Fruit fly (Drosophila melanogaster) whole organism, embryonic: ENCODE data around the gene CheA75a.

Source experiments
- B-H1 ChIP-seq: fragments of 200-800 bp; sonication (Bioruptor generic); IDR thresholded peaks from 3 replicates; pipeline ENCODE4 v1.3.6; 2022; ENCODE audit warnings: missing biosample characterization, missing genetic modification characterization
- C15 ChIP-seq: fragments of 200-800 bp; sonication (Bioruptor generic); IDR thresholded peaks from 3 replicates; pipeline ENCODE4 v1.3.6; 2022; ENCODE audit warnings: missing biosample characterization, missing genetic modification characterization
- CG10267 ChIP-seq: fragments of 200-800 bp; sonication (Bioruptor generic); optimal IDR thresholded peaks from 2 replicates; lab custom pipeline; 2018; ENCODE audit warnings: missing biosample characterization, mild to moderate bottlenecking, missing genetic modification characterization, moderate library complexity
- CG10431 ChIP-seq: fragments of 200-800 bp; sonication (Bioruptor generic); optimal IDR thresholded peaks from 3 replicates; lab custom pipeline; 2018; ENCODE audit warnings: missing biosample characterization, mild to moderate bottlenecking, missing genetic modification characterization
- CG10979 ChIP-seq: fragments of 200-800 bp; sonication (Bioruptor generic); optimal IDR thresholded peaks from 2 replicates; lab custom pipeline; 2018; ENCODE audit warnings: missing biosample characterization, mild to moderate bottlenecking, missing genetic modification characterization, moderate library complexity
- CG11695 ChIP-seq: fragments of 200-800 bp; sonication (Bioruptor generic); IDR thresholded peaks from 3 replicates; pipeline ENCODE4 v1.3.6; 2022; ENCODE audit warnings: missing biosample characterization, missing genetic modification characterization
- CG12155 ChIP-seq: fragments of 200-800 bp; sonication (Bioruptor generic); optimal IDR thresholded peaks from 3 replicates; lab custom pipeline; 2016; ENCODE audit warnings: missing biosample characterization, missing genetic modification characterization
- CG12299 ChIP-seq: fragments of 200-800 bp; sonication (Bioruptor generic); optimal IDR thresholded peaks from 2 replicates; lab custom pipeline; 2018; ENCODE audit warnings: missing biosample characterization, mild to moderate bottlenecking, missing genetic modification characterization
- CG12744 ChIP-seq: fragments of 200-800 bp; sonication (Bioruptor generic); optimal IDR thresholded peaks from 2 replicates; lab custom pipeline; 2016; ENCODE audit warnings: missing biosample characterization, missing genetic modification characterization
- CG13287 ChIP-seq: fragments of 200-800 bp; sonication (Bioruptor generic); IDR thresholded peaks from 2 replicates; pipeline ENCODE4 v1.3.6; 2022; ENCODE audit warnings: missing biosample characterization, missing genetic modification characterization; ENCODE audit not compliant: partially characterized antibody
- CG15269 ChIP-seq: fragments of 200-800 bp; sonication (Bioruptor generic); optimal IDR thresholded peaks from 2 replicates; lab custom pipeline; 2018; ENCODE audit warnings: missing biosample characterization, mild to moderate bottlenecking, missing genetic modification characterization, moderate library complexity
- CG15696 ChIP-seq: fragments of 200-800 bp; sonication (Bioruptor generic); optimal IDR thresholded peaks from 2 replicates; lab custom pipeline; 2019; ENCODE audit warnings: missing biosample characterization, mild to moderate bottlenecking, missing genetic modification characterization, moderate library complexity
- CG1603 ChIP-seq: fragments of 200-800 bp; sonication (Bioruptor generic); optimal IDR thresholded peaks from 2 replicates; lab custom pipeline; 2019; ENCODE audit warnings: missing biosample characterization, mild to moderate bottlenecking, missing genetic modification characterization, moderate library complexity
- CG17829 ChIP-seq: fragments of 200-800 bp; optimal IDR thresholded peaks from 2 replicates; lab custom pipeline; 2019; ENCODE audit warnings: missing biosample characterization, mild to moderate bottlenecking, missing genetic modification characterization, moderate library complexity
- CG18262 ChIP-seq: fragments of 200-800 bp; optimal IDR thresholded peaks from 3 replicates; lab custom pipeline; 2019; ENCODE audit warnings: missing biosample characterization, mild to moderate bottlenecking, missing genetic modification characterization, moderate library complexity
- CG2202 ChIP-seq: fragments of 200-800 bp; sonication (Bioruptor generic); optimal IDR thresholded peaks from 2 replicates; lab custom pipeline; 2018; ENCODE audit warnings: missing biosample characterization, mild to moderate bottlenecking, missing genetic modification characterization
- CG6175 ChIP-seq: fragments of 200-800 bp; sonication (Bioruptor generic); IDR thresholded peaks from 3 replicates; pipeline ENCODE4 v1.3.6; 2022; ENCODE audit warnings: missing biosample characterization, missing genetic modification characterization
- CG6272 ChIP-seq: fragments of 200-800 bp; sonication (Bioruptor generic); IDR thresholded peaks from 2 replicates; pipeline ENCODE4 v1.3.6; 2022; ENCODE audit warnings: missing biosample characterization, missing genetic modification characterization
- CG8290 ChIP-seq, 3 experiments: fragments of 200-800 bp; sonication (Bioruptor generic); optimal IDR thresholded peaks; 2 replicates each; lab custom pipeline; 2016 to 2019; ENCODE audit warnings: missing biosample characterization in 3 of 3, missing genetic modification characterization in 3 of 3, mild to moderate bottlenecking in 2 of 3, moderate library complexity in 1 of 3
- CG8359 ChIP-seq: fragments of 200-800 bp; sonication (Bioruptor generic); optimal IDR thresholded peaks from 2 replicates; lab custom pipeline; 2017; ENCODE audit warnings: missing biosample characterization, mild to moderate bottlenecking, missing genetic modification characterization, borderline replicate concordance
- CG8924 ChIP-seq: fragments of 200-800 bp; optimal IDR thresholded peaks from 3 replicates; lab custom pipeline; 2019; ENCODE audit warnings: missing biosample characterization, mild to moderate bottlenecking, missing genetic modification characterization, moderate library complexity
- CTCF ChIP-seq: fragments of 200-800 bp; sonication (Bioruptor generic); optimal IDR thresholded peaks from 2 replicates; lab custom pipeline; 2017; ENCODE audit warnings: missing biosample characterization, mild to moderate bottlenecking, missing genetic modification characterization, moderate library complexity
- HLH4C ChIP-seq: fragments of 200-800 bp; sonication (Bioruptor generic); IDR thresholded peaks from 3 replicates; pipeline ENCODE4 v1.3.6; 2022; ENCODE audit warnings: missing biosample characterization, missing genetic modification characterization; ENCODE audit not compliant: partially characterized antibody
- Hsf ChIP-seq: fragments of 200-800 bp; sonication (Bioruptor generic); optimal IDR thresholded peaks from 3 replicates; lab custom pipeline; 2016; ENCODE audit warnings: missing biosample characterization, missing genetic modification characterization
- PHDP ChIP-seq: fragments of 200-800 bp; sonication (Bioruptor generic); optimal IDR thresholded peaks from 3 replicates; lab custom pipeline; 2018; ENCODE audit warnings: missing biosample characterization, mild to moderate bottlenecking, missing genetic modification characterization, moderate library complexity
- Pdp1 ChIP-seq, 2 experiments: fragments of 200-800 bp; sonication (Bioruptor generic); optimal IDR thresholded peaks; 3 replicates each; lab custom pipeline; 2016; ENCODE audit warnings: missing biosample characterization in 2 of 2, missing genetic modification characterization in 2 of 2, mild to moderate bottlenecking in 1 of 2, moderate library complexity in 1 of 2
- Side ChIP-seq: fragments of 200-800 bp; sonication (Bioruptor generic); optimal IDR thresholded peaks from 2 replicates; lab custom pipeline; 2016; ENCODE audit warnings: missing biosample characterization, missing genetic modification characterization
- Ssrp ChIP-seq: fragments of 200-800 bp; sonication (Bioruptor generic); optimal IDR thresholded peaks from 2 replicates; lab custom pipeline; 2018; ENCODE audit warnings: missing biosample characterization, mild to moderate bottlenecking, missing genetic modification characterization, moderate library complexity
- Xbp1 ChIP-seq: fragments of 200-800 bp; sonication (Bioruptor generic); optimal IDR thresholded peaks from 3 replicates; lab custom pipeline; 2016; ENCODE audit warnings: missing biosample characterization, mild to moderate bottlenecking, missing genetic modification characterization
- Xrp1 ChIP-seq: fragments of 200-800 bp; sonication (Bioruptor generic); IDR thresholded peaks from 2 replicates; pipeline ENCODE4 v1.3.6; 2022; ENCODE audit warnings: missing biosample characterization, missing genetic modification characterization
- cato ChIP-seq: fragments of 200-800 bp; sonication (Bioruptor generic); optimal IDR thresholded peaks from 2 replicates; lab custom pipeline; 2016; ENCODE audit warnings: missing biosample characterization, missing genetic modification characterization, borderline replicate concordance
- cg ChIP-seq: fragments of 200-800 bp; sonication (Bioruptor generic); optimal IDR thresholded peaks from 3 replicates; lab custom pipeline; 2019; ENCODE audit warnings: missing biosample characterization, mild to moderate bottlenecking, missing genetic modification characterization, moderate library complexity
- danr ChIP-seq: fragments of 200-800 bp; sonication (Bioruptor generic); IDR thresholded peaks from 2 replicates; pipeline ENCODE4 v1.3.6; 2022; ENCODE audit warnings: missing biosample characterization, missing genetic modification characterization
- dpn ChIP-seq, 2 experiments: fragments of 200-800 bp; sonication (Bioruptor generic); optimal IDR thresholded peaks; 3 replicates each; lab custom pipeline; 2016; ENCODE audit warnings: missing biosample characterization in 2 of 2, missing genetic modification characterization in 2 of 2
- ind ChIP-seq: fragments of 200-800 bp; sonication (Bioruptor generic); optimal IDR thresholded peaks from 3 replicates; lab custom pipeline; 2016; ENCODE audit warnings: missing biosample characterization, missing genetic modification characterization
- lola ChIP-seq, 3 experiments: fragments of >200 bp in 2 of 3; fragments of 200-800 bp in 1 of 3; sonication (Bioruptor generic) in 1 of 3; optimal IDR thresholded peaks; 2 replicates each; lab custom pipeline; 2017 to 2019; ENCODE audit warnings: missing biosample characterization in 3 of 3, missing genetic modification characterization in 3 of 3, mild to moderate bottlenecking in 1 of 3, moderate library complexity in 1 of 3
- pros ChIP-seq: fragments of 200-800 bp; sonication (Bioruptor generic); optimal IDR thresholded peaks from 3 replicates; lab custom pipeline; 2019; ENCODE audit warnings: missing biosample characterization, mild to moderate bottlenecking, missing genetic modification characterization, moderate library complexity
- repo ChIP-seq: fragments of 200-800 bp; sonication (Bioruptor generic); optimal IDR thresholded peaks from 2 replicates; lab custom pipeline; 2016; ENCODE audit warnings: missing biosample characterization, missing genetic modification characterization
- sc ChIP-seq, 3 experiments: fragments of >200 bp in 2 of 3; fragments of 200-800 bp in 1 of 3; sonication (Bioruptor generic) in 1 of 3; optimal IDR thresholded peaks; 2 replicates in 2 of 3; 3 replicates in 1 of 3; lab custom pipeline; 2017; ENCODE audit warnings: mild to moderate bottlenecking in 1 of 3, missing biosample characterization in 1 of 3, missing genetic modification characterization in 1 of 3, missing genetic modification reagents in 1 of 3
- sens ChIP-seq: fragments of 200-800 bp; sonication (Bioruptor generic); peaks from one replicate; lab custom pipeline; 2016; ENCODE audit warnings: missing biosample characterization, missing genetic modification characterization
- stwl ChIP-seq: fragments of 200-800 bp; sonication (Bioruptor generic); optimal IDR thresholded peaks from 3 replicates; lab custom pipeline; 2018; ENCODE audit warnings: missing biosample characterization, mild to moderate bottlenecking, missing genetic modification characterization, moderate library complexity
- tio ChIP-seq: fragments of 200-800 bp; sonication (Bioruptor generic); optimal IDR thresholded peaks from 2 replicates; lab custom pipeline; 2017; ENCODE audit warnings: missing biosample characterization, missing genetic modification characterization, inconsistent platforms
- trem ChIP-seq: fragments of 200-800 bp; optimal IDR thresholded peaks from 3 replicates; lab custom pipeline; 2019; ENCODE audit warnings: missing biosample characterization, mild to moderate bottlenecking, missing genetic modification characterization, moderate library complexity
- twi ChIP-seq: fragments of 200-800 bp; optimal IDR thresholded peaks from 2 replicates; lab custom pipeline; 2019; ENCODE audit warnings: missing biosample characterization, mild to moderate bottlenecking, missing genetic modification characterization, moderate library complexity
- vfl ChIP-seq: fragments of 200-800 bp; sonication (Bioruptor generic); optimal IDR thresholded peaks from 2 replicates; lab custom pipeline; 2016; ENCODE audit warnings: missing biosample characterization, missing genetic modification characterization
- vvl ChIP-seq: fragments of 200-800 bp; sonication (Bioruptor generic); IDR thresholded peaks from 2 replicates; pipeline ENCODE4 v1.3.6; 2022; ENCODE audit warnings: missing biosample characterization, missing genetic modification characterization
- wor ChIP-seq: fragments of 200-800 bp; sonication (Bioruptor generic); IDR thresholded peaks from 2 replicates; pipeline ENCODE4 v1.3.6; 2022; ENCODE audit warnings: missing biosample characterization, missing genetic modification characterization
- zen2 ChIP-seq: fragments of 200-800 bp; sonication (Bioruptor generic); IDR thresholded peaks from 3 replicates; pipeline ENCODE4 v1.3.6; 2022; ENCODE audit warnings: missing biosample characterization, missing genetic modification characterization; ENCODE audit not compliant: partially characterized antibody
- zf30C ChIP-seq: fragments of 200-800 bp; sonication (Bioruptor generic); optimal IDR thresholded peaks from 3 replicates; lab custom pipeline; 2018; ENCODE audit warnings: missing biosample characterization, mild to moderate bottlenecking, missing genetic modification characterization

CheA75a gene

dm6 chr3L:18203949-18204348 is 47.9 kb upstream of the CheA75a start (continued):
- TF ChIP-seq Ssrp, result peak; percentile 65
- peak; percentile 30 for TF ChIP-seq ind (GFP tag; lab: Kevin White, UChicago)
- peak; percentile 61 for TF ChIP-seq twi
- no peak for TF ChIP-seq Side
- TF ChIP-seq CG6175 (GFP tag; lab: Robert Waterston, UW), result no peak
- no peak for TF ChIP-seq repo (GFP tag; lab: Kevin White, UChicago)
- peak; percentile 64 for TF ChIP-seq PHDP (tag; lab: Kevin White, UChicago)
- TF ChIP-seq zf30C (GFP tag; lab: Kevin White, UChicago), result peak; percentile 56
- peak; percentile 82 for TF ChIP-seq vvl (GFP tag; lab: Robert Waterston, UW)
- TF ChIP-seq B-H1 (GFP tag; lab: Robert Waterston, UW), result 0 out of 3 replicates have a peak, but pooled peaks have one; percentile 26
- peak; percentile 2 for TF ChIP-seq pros (GFP tag; lab: Kevin White, UChicago)
- TF ChIP-seq CG8290 (GFP tag; optimal IDR thresholded peaks at IDR 0.05; lab: Kevin White, UChicago), result peak; percentile 57
- TF ChIP-seq CG8290 (tag; optimal IDR thresholded peaks at IDR 0.05; lab: Kevin White, UChicago), result no peak
- peak; percentile 19 for TF ChIP-seq tio (GFP tag; lab: Kevin White, UChicago)
- TF ChIP-seq CG1603 (tag; lab: Kevin White, UChicago), result no peak
- TF ChIP-seq dpn (GFP tag; optimal IDR thresholded peaks at IDR 0.05; lab: Kevin White, UChicago), result peak in 1 of 2 experiments; percentile 12
- peak; percentile 79 for TF ChIP-seq trem (tag; lab: Kevin White, UChicago)
- TF ChIP-seq CG10979 (tag; lab: Kevin White, UChicago), result peak; percentile 90
- TF ChIP-seq CG13287 (GFP tag; lab: Robert Waterston, UW), result no peak
- TF ChIP-seq CG6272, result no peak
- TF ChIP-seq CG18262, result peak; percentile 92
- peak; percentile 55; the same call in 2 of the 3 replicates for TF ChIP-seq CG11695
- no peak for TF ChIP-seq CTCF (GFP tag; lab: Kevin White, UChicago)
- no peak for TF ChIP-seq HLH4C (GFP tag; lab: Robert Waterston, UW)
- peak; percentile 36 for TF ChIP-seq CG15269 (tag; lab: Kevin White, UChicago)
- peak; percentile 24 for TF ChIP-seq CG8359 (GFP tag; lab: Kevin White, UChicago)
- TF ChIP-seq CG8924 (tag; lab: Kevin White, UChicago), result peak; percentile 79
- TF ChIP-seq CG12744, result no peak
- TF ChIP-seq cato, result no peak
- TF ChIP-seq wor (GFP tag; lab: Robert Waterston, UW), result peak; percentile 24; the same call in 1 of the 2 replicates
- TF ChIP-seq Hsf (GFP tag; lab: Kevin White, UChicago), result no peak
- TF ChIP-seq CG10267 (tag; lab: Kevin White, UChicago), result peak; percentile 80
- TF ChIP-seq CG2202 (tag; lab: Kevin White, UChicago), result peak; percentile 56
- peak; percentile 14 for TF ChIP-seq CG12155 (GFP tag; lab: Kevin White, UChicago)
- peak; percentile 24 for TF ChIP-seq cg (GFP tag; lab: Kevin White, UChicago)
- TF ChIP-seq Xrp1 (GFP tag; lab: Robert Waterston, UW), result peak; percentile 88
- TF ChIP-seq CG10431 (GFP tag; lab: Kevin White, UChicago), result peak; percentile 11
- TF ChIP-seq danr, result no peak
- TF ChIP-seq CG15696, result peak; percentile 73
- peak; percentile 25 for TF ChIP-seq Xbp1 (GFP tag; lab: Kevin White, UChicago)
- peak; percentile 89 for TF ChIP-seq CG17829 (tag; lab: Kevin White, UChicago)
- TF ChIP-seq CG12299 (tag; lab: Kevin White, UChicago), result peak; percentile 14
- no peak for TF ChIP-seq Pdp1 (GFP tag; optimal IDR thresholded peaks at IDR 0.05; lab: Kevin White, UChicago)
- TF ChIP-seq vfl (GFP tag; lab: Kevin White, UChicago), result no peak
- TF ChIP-seq sens, result peak; percentile 64
- peak; percentile 19 for TF ChIP-seq stwl
- no peak for TF ChIP-seq zen2
- TF ChIP-seq sc (optimal IDR thresholded peaks at IDR 0.05; lab: Kevin White, UChicago), result no peak
- peak; percentile 6 for TF ChIP-seq sc (GFP tag; optimal IDR thresholded peaks at IDR 0.05; lab: Kevin White, UChicago)
- no peak for TF ChIP-seq C15 (GFP tag; lab: Robert Waterston, UW)
- TF ChIP-seq lola (GFP tag; optimal IDR thresholded peaks at IDR 0.05; lab: Kevin White, UChicago), result peak in 1 of 3 experiments; percentile 87
